Fruit fly (Drosophila melanogaster): ENCODE results near the gene CG13901.

The CG13901 gene

dm6 chr3L:820332-820731 lies 17.3 kb downstream of the CG13901 start:
- TF ChIP-seq br (optimal IDR thresholded peaks at IDR 0.05) (no peak), cad (GFP tag; optimal IDR thresholded peaks at IDR 0.05) (no peak), CG5245 (GFP tag; optimal IDR thresholded peaks at IDR 0.05) (peak; percentile 41), prd (optimal IDR thresholded peaks at IDR 0.05) (no peak), prd (GFP tag; IDR thresholded peaks at IDR 0.05) (peak; percentile 84), CG9797 (GFP tag; optimal IDR thresholded peaks at IDR 0.05) (no peak), Lhr (GFP tag; optimal IDR thresholded peaks at IDR 0.05) (peak; percentile 24), CG15073 (GFP tag; optimal IDR thresholded peaks at IDR 0.05) (no peak), dimm (GFP tag; IDR thresholded peaks at IDR 0.05) (peak; percentile 51; the same call in 1 of the 2 replicates), CG1647 (GFP tag; optimal IDR thresholded peaks at IDR 0.05) (peak; percentile 28), CkIIα-i1 (GFP tag; IDR thresholded peaks at IDR 0.05) (no peak), Sox100B (GFP tag; optimal IDR thresholded peaks at IDR 0.05) (peak; percentile 78), jumu (GFP tag; optimal IDR thresholded peaks at IDR 0.05) (no peak), Sin3A (optimal IDR thresholded peaks at IDR 0.05) (no peak), CG6683 (GFP tag; optimal IDR thresholded peaks at IDR 0.05) (peak; percentile 55), CG34224 (GFP tag; IDR thresholded peaks at IDR 0.05; ENCODE audit: partially characterized antibody) (no peak), tx (GFP tag; optimal IDR thresholded peaks at IDR 0.05) (no peak), CG9437 (GFP tag; optimal IDR thresholded peaks at IDR 0.05) (peak; percentile 54), crol (GFP tag; IDR thresholded peaks at IDR 0.05) (no peak), CG8478 (optimal IDR thresholded peaks at IDR 0.05) (no peak), Hmx (GFP tag; optimal IDR thresholded peaks at IDR 0.05) (no peak), PHDP (tag; optimal IDR thresholded peaks at IDR 0.05) (peak; percentile 71), Aef1 (GFP tag; IDR thresholded peaks at IDR 0.05) (peak; percentile 71), CG2712 (tag; optimal IDR thresholded peaks at IDR 0.05) (peak; percentile 71), Trl (optimal IDR thresholded peaks at IDR 0.05) (no peak), Trl (GFP tag; optimal IDR thresholded peaks at IDR 0.05) (no peak), Myb (GFP tag; optimal IDR thresholded peaks at IDR 0.05) (no peak), Sry-β (GFP tag; optimal IDR thresholded peaks at IDR 0.05) (no peak), CG8359 (GFP tag; optimal IDR thresholded peaks at IDR 0.05; ENCODE audit: borderline replicate concordance) (peak; percentile 27), zen (tag; optimal IDR thresholded peaks at IDR 0.05) (peak; percentile 35), zfh2 (GFP tag; optimal IDR thresholded peaks at IDR 0.05) (no peak), BEAF-32 (GFP tag; optimal IDR thresholded peaks at IDR 0.05) (no peak), CG16815 (GFP tag; optimal IDR thresholded peaks at IDR 0.05) (peak; percentile 26), CG12299 (tag; optimal IDR thresholded peaks at IDR 0.05) (peak; percentile 32), CG1233 (GFP tag; optimal IDR thresholded peaks at IDR 0.05) (peak; percentile 50), en (GFP tag; optimal IDR thresholded peaks at IDR 0.05) (no peak), CG7745 (tag; optimal IDR thresholded peaks at IDR 0.05) (no peak), D19B (GFP tag; optimal IDR thresholded peaks at IDR 0.05) (no peak), CG15269 (tag; optimal IDR thresholded peaks at IDR 0.05) (peak; percentile 81), amos (GFP tag; IDR thresholded peaks at IDR 0.05; ENCODE audit: partially characterized antibody) (no peak), sima (GFP tag; optimal IDR thresholded peaks at IDR 0.05) (no peak), CG33213 (GFP tag; optimal IDR thresholded peaks at IDR 0.05) (no peak), tap (tag; optimal IDR thresholded peaks at IDR 0.05) (peak; percentile 61), dmrt11E (tag; optimal IDR thresholded peaks at IDR 0.05) (peak; percentile 45), CG32532 (GFP tag; IDR thresholded peaks at IDR 0.05) (peak; percentile 73), ATbp (GFP tag; optimal IDR thresholded peaks at IDR 0.05) (peak; percentile 81), Six4 (GFP tag; optimal IDR thresholded peaks at IDR 0.05) (peak; percentile 57), sens (GFP tag) (peak; percentile 92), NK7.1 (GFP tag; optimal IDR thresholded peaks at IDR 0.05) (no peak), Adf1 (GFP tag; IDR thresholded peaks at IDR 0.05) (peak; percentile 23; the same call in 1 of the 2 replicates), HLH4C (GFP tag; IDR thresholded peaks at IDR 0.05; ENCODE audit: partially characterized antibody) (no peak), sisA (GFP tag; IDR thresholded peaks at IDR 0.05) (peak; percentile 82), CG31365 (tag; optimal IDR thresholded peaks at IDR 0.05) (no peak)

Data from whole organism, embryonic.